Worm (Caenorhabditis elegans): ENCODE results near the gene act-4.

Gene act-4

DNA sequence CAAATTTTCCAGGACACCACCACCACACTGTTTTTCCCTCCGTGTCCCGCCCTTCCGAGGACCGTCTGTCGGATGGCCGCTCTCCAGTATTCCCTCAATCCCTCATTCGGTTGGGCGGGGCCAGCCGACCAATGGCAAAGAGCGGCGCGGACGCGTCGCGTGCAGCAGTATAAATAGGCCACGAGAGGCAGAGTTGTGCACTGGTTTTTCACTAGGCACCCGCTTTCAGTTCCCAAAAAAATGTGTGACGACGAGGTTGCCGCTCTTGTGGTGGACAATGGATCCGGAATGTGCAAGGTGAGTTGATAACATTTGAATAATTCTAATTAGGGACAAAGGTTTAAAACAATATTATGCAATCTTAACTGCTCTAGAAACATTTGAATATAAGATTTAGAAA is at the start of gene act-4:
Gene act-4, plus strand, starts transcription at position 200 of the 400 bp plus-strand sequence.
- TF ChIP-seq W03F9.2 (tag; optimal IDR thresholded peaks at IDR 0.05) (no peak), him-1 (tag; optimal IDR thresholded peaks at IDR 0.05) (peak; percentile 4), dao-5 (tag; optimal IDR thresholded peaks at IDR 0.05) (no peak)

DNA sequence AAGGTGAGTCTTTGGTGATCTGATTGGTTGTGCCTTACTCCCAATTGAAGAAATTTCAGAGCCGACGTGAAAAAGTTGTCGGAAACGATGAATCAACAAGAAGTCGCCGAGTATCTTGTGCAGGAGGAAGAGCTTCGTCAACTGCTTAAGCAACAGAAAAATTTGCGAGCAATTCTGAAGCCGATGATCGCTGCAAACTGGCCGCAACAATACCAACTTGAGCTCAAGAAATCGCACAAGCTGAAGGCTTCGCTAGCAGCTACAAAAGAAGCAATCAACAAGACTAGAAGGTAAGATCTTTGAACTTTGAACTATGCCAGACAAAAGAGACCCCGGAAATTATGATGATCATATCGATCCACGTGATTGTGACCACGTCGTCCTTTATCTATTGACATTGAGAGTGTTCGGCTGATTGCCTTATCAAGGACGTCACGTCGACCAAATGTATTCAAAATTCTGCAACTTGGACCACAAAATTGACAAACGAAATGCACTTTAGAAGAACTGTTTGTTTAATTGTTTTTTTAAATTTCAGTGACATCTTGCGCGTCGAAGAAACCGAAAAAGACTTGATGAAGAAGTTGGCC is 49.0 kb upstream of the act-4 start:
- TF ChIP-seq dao-5 (tag; optimal IDR thresholded peaks at IDR 0.05) (no peak), him-1 (tag; optimal IDR thresholded peaks at IDR 0.05) (no peak)

DNA sequence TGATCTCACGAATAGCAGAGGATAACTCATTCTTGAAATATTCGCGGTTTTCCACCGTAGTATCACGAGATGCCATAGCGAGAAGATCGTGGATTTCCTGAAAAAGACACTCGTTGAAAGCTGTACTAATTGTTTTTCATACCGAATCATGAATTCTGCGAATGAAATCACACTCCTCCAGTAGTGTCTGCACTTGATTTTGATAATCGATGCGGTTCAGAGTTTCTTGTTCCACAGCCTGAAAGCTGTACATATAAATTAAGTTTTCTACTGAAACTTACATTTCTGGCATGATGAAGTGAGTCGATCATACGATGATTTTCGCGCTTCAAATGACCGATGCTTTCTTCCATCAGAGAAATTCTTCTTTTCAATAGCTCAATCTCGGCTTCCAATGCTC is 46.0 kb upstream of the act-4 start:
- TF ChIP-seq dao-5 (tag; optimal IDR thresholded peaks at IDR 0.05), result no peak
- TF ChIP-seq him-1 (tag; optimal IDR thresholded peaks at IDR 0.05), result no peak
- TF ChIP-seq W03F9.2 (tag; optimal IDR thresholded peaks at IDR 0.05), result no peak

DNA sequence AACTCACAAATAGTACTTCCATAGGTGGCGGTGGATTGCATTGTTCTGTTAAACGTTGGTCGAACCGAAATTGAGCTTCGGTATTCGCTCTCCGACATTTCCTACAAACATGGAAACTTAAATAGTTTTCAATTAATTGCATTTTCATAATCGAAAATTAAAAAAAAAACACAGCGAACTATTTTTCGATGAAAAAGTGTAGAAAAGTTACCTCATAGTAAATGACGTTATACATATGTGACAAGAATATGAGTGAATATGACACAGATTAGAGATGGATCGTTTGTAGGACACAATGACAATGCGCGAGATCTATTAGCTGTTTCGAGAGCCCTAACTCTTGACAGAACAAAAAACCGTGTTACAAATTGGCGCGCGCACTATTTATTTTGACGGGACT is 44.5 kb upstream of the act-4 start, which contains the start of gene ifa-4:
Gene ifa-4, minus strand, starts transcription at position 101 of the 400 bp plus-strand sequence.
- TF ChIP-seq dao-5 (tag; optimal IDR thresholded peaks at IDR 0.05), result no peak
- TF ChIP-seq him-1 (tag; optimal IDR thresholded peaks at IDR 0.05), result no peak
- TF ChIP-seq W03F9.2 (tag; optimal IDR thresholded peaks at IDR 0.05), result no peak

DNA sequence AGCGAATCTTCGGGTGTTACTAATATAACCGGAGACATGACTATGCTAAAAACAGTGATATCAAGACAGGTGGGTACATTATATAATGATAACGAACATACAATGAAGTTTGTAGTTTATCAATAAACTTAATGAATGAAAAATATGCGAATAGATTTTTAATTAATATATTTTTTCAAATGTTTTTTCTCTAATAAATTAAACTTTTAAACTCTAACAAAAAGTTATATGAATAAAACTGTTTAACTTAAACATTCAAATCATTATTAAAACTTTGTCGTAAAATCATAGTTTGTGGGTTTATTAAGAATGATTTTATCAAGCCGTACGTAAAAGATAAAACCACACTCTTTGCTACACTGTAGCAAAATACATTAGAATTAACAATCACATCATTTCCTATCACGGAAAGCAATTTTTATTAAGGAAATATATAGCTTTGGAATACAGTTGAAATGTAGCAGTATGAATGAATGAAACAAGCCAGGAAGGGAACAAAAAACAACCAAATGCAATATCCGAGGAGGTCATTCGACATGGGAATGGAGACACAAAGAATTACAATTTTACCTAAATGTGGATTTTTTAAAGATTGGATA is 39.4 kb upstream of the act-4 start, which contains the start of gene K05B2.4:
Gene K05B2.4, minus strand, starts transcription at position 51 of the 599 bp plus-strand sequence.
- TF ChIP-seq dao-5 (tag; optimal IDR thresholded peaks at IDR 0.05) (no peak), him-1 (tag; optimal IDR thresholded peaks at IDR 0.05) (no peak), W03F9.2 (tag; optimal IDR thresholded peaks at IDR 0.05) (no peak)

DNA sequence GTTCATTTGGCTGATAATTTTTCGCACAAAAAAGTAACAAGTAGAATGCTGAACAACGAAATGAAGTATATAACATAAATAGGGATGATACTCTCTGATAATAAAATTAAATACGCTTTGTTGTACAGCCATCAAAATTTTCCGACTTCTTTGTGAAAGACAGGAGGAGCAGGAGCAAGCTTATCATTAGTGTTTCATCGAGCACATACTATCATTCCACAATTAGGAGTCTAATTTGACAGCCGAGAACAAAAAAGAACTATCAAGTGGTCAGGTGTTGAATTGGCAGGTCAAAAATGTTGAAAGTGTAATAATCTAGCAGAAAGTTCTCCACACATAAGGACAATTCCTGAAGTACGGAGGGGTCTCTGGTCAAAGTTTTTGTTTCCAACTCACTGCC is 32.3 kb upstream of the act-4 start:
- TF ChIP-seq him-1 (tag; optimal IDR thresholded peaks at IDR 0.05), result no peak
- no peak for TF ChIP-seq W03F9.2 (tag; optimal IDR thresholded peaks at IDR 0.05)
- TF ChIP-seq dao-5 (tag; optimal IDR thresholded peaks at IDR 0.05), result no peak

DNA sequence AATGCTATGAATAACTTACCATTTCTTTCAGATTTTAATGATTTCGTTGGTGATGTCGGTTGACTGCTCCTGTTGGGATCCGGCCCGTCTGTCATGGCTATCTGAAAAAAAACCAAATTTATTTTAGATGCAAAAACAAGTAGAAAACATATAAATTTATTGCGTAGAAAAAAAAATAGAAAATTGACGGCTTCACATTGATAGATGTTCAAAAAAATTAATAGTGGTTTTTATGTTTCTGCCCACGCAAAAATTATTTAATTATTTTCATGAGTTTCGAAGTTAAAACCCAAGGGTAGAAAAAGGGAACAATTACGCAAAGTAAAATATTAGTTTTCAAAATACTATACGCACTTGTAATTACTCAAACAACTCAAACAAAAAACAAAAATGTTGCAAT is 30.8 kb upstream of the act-4 start, which contains the start of gene mct-4:
Gene mct-4, minus strand, starts transcription at position 101 of the 400 bp plus-strand sequence.
- TF ChIP-seq dao-5 (tag; optimal IDR thresholded peaks at IDR 0.05) (no peak), him-1 (tag; optimal IDR thresholded peaks at IDR 0.05) (no peak), W03F9.2 (tag; optimal IDR thresholded peaks at IDR 0.05) (no peak)

DNA sequence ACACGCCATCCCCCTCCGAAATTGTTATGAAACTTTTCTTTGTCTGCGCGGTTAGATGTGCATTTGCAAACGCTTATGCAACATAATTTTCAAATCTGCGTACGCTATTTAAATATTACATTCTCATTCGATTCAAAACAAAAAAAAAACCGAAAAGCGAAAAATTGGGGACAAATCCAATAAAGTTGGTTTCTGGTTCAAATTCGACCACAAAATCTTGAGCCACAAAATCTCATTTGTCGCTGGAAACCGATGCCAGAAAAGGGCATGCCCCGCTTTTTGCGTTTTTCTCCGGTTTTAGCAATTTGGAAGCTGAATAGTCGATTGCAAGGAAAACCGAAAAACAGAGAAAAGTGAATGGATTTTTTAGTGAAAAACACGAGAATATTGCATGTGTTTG is 28.4 kb upstream of the act-4 start:
- TF ChIP-seq him-1 (tag; optimal IDR thresholded peaks at IDR 0.05) (no peak), W03F9.2 (tag; optimal IDR thresholded peaks at IDR 0.05) (no peak), dao-5 (tag; optimal IDR thresholded peaks at IDR 0.05) (no peak)

DNA sequence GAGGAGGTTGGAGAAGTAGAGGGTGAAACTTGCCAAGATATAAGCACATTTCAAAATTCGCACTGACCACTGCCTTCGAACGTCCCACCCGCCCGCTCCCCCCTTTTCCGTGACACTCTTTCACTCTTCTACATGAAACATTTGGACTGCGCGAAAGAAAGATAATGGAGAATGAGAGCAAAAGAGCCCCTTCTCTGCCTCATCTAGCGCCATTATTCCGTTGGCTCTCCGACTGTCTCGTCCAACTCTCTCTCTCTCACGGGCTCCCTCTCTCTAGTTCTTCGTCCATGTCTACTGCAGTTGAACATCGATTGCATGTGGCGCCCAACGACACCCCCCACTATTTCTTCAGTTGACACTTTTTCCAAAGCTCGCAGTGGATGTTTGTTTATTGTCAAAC is 27.5 kb upstream of the act-4 start:
- TF ChIP-seq dao-5 (tag; optimal IDR thresholded peaks at IDR 0.05) (no peak), him-1 (tag; optimal IDR thresholded peaks at IDR 0.05) (no peak), W03F9.2 (tag; optimal IDR thresholded peaks at IDR 0.05) (no peak)

DNA sequence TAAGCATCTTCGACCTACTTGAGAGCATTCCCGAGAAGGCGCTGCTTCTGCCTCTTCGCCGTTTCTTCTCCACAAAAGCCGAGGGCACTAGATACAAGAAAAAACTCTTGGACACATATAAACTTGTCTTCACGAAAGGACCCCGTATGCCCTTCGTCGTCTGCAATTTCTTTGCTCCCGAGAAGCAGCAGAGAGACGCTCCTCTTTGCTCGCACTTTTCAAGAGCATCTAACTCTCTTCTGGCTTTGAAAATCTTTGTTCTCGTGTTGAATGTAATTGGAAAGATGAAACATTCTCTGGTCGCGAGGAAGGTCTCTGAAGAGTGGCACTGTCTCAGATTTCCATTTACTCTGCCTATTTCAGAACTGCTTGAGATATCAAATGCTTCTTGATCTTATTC is 21.4 kb upstream of the act-4 start:
- no peak for TF ChIP-seq dao-5 (tag; optimal IDR thresholded peaks at IDR 0.05)
- no peak for TF ChIP-seq W03F9.2 (tag; optimal IDR thresholded peaks at IDR 0.05)
- TF ChIP-seq him-1 (tag; optimal IDR thresholded peaks at IDR 0.05), result no peak

DNA sequence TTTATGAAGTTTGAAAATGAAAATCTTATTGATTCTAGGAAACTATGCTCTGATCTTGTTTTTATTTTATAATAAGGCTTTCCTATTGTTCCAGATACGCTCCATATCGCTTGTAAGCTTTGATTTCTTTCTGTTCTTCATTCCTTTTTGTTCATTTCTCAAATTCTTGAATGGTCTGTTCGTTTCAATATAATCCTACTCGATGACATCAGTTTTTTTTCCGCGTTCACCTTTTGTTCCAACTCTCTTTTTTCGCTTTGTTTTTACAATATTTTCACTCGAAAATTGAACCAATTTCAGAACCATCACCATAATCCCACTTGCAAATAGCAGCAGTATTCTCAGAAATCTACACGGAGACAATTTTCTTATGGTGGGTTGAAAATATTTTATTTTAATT is 12.7 kb upstream of the act-4 start, which contains the start of gene tyra-3:
Gene tyra-3, plus strand, starts transcription at position 301 of the 400 bp plus-strand sequence.
- TF ChIP-seq him-1 (tag; optimal IDR thresholded peaks at IDR 0.05), result no peak
- no peak for TF ChIP-seq dao-5 (tag; optimal IDR thresholded peaks at IDR 0.05)

DNA sequence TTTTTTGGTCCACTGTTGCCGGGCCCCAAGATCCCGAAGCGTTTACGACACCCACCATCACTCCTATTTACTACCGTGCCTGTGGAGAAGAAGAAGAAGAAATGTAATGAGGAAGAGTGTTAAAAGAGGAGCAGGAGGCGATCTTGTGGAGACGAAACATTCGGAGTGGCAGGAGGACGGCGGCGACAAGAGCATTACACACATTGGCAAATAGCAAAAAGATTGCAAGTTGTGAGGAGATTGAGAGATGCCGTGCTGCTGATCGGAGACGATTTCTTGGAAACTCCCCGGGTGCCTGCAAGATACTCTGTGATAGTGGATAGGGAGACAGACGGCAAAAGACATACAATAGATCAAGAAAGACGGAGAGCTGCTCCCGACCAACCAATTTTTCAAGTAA is 3.2 kb upstream of the act-4 start, which contains the start of gene M03F4.4:
Gene M03F4.4, minus strand, starts transcription at position 160 of the 400 bp plus-strand sequence.
- no peak for TF ChIP-seq W03F9.2 (tag; optimal IDR thresholded peaks at IDR 0.05)
- no peak for TF ChIP-seq dao-5 (tag; optimal IDR thresholded peaks at IDR 0.05)
- TF ChIP-seq him-1 (tag; optimal IDR thresholded peaks at IDR 0.05), result no peak

DNA sequence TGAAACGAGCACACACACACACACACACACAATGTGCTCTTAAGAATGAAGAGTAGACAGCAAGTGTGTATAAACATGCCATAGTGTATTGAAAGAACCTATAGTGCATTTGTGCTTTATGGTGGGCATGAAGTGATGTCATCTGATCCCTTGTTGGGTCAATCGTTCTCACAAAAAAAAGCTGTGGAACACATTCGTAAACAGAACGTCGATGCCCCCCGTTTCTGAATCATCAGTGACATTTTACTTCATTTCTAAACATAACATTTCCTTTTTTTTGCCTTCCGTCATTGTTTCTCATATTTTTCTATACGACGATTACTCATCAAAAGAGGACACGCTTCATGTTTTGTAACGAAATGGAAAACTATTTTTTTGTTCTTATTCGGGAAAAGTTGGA is 1.4 kb upstream of the act-4 start:
- TF ChIP-seq him-1 (tag; optimal IDR thresholded peaks at IDR 0.05) (no peak), W03F9.2 (tag; optimal IDR thresholded peaks at IDR 0.05) (no peak), dao-5 (tag; optimal IDR thresholded peaks at IDR 0.05) (no peak)

DNA sequence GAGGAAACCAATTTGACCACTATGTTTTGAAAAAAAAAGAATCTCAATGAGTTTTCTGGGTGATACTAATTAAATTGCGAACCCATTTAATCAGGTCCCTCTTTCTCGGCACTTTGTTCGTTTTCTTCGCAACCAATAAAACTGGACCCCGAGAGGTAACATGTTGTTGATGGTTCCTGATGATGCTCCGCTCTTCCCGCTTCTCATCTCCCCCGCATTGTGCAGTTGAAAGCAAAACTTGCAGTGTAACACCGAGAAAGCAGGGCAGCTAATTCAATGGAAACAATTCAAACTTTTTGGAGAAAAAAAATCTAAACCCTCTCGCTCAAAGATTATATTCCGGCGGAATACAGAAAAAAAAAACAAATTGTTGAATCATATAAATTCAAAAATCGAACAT is 981 bp upstream of the act-4 start:
- TF ChIP-seq him-1 (tag; optimal IDR thresholded peaks at IDR 0.05), result no peak
- no peak for TF ChIP-seq W03F9.2 (tag; optimal IDR thresholded peaks at IDR 0.05)
- no peak for TF ChIP-seq dao-5 (tag; optimal IDR thresholded peaks at IDR 0.05)
